Worm (Caenorhabditis elegans): ENCODE measurements around the gene mrt-2.

- TF ChIP-seq snpc-4 (tag; optimal IDR thresholded peaks at IDR 0.05) (no peak), ztf-4 (tag; optimal IDR thresholded peaks at IDR 0.05) (no peak), elt-2 (tag; optimal IDR thresholded peaks at IDR 0.05) (no peak), nhr-76 (tag; optimal IDR thresholded peaks at IDR 0.05) (no peak), ama-1 (optimal IDR thresholded peaks at IDR 0.05) (no peak), ceh-16 (tag; optimal IDR thresholded peaks at IDR 0.05) (no peak), fkh-10 (GFP tag; optimal IDR thresholded peaks at IDR 0.05) (no peak), zag-1 (tag; optimal IDR thresholded peaks at IDR 0.05) (no peak)
These were observed 42.1 kb upstream of the mrt-2 start for ce11 chrIII:11704377-11704978.
